Fruit fly (Drosophila melanogaster) whole organism, embryonic: ENCODE measurements around the gene ct.

ENCODE experiments used
- ATbp ChIP-seq: fragments of 200-800 bp; sonication (Bioruptor generic); optimal IDR thresholded peaks from 2 replicates; lab custom pipeline; 2017; ENCODE audit warnings: missing biosample characterization, mild to moderate bottlenecking, missing genetic modification characterization, missing genetic modification reagents
- Antp ChIP-seq: fragments of 200-800 bp; sonication (Bioruptor generic); optimal IDR thresholded peaks from 3 replicates; lab custom pipeline; 2016; ENCODE audit warnings: missing biosample characterization, missing genetic modification characterization
- Blimp-1 ChIP-seq: fragments of 200-800 bp; sonication (Bioruptor generic); optimal IDR thresholded peaks from 3 replicates; lab custom pipeline; 2018; ENCODE audit warnings: missing biosample characterization, missing genetic modification characterization, mild to moderate bottlenecking, moderate library complexity, missing genetic modification reagents
- CG11093 ChIP-seq: fragments of 200-800 bp; sonication (Bioruptor generic); IDR thresholded peaks from 3 replicates; pipeline ENCODE4 v1.3.6; 2022; ENCODE audit warnings: missing biosample characterization, missing genetic modification characterization
- CG11398 ChIP-seq: fragments of 200-800 bp; sonication (Bioruptor generic); optimal IDR thresholded peaks from 2 replicates; lab custom pipeline; 2016; ENCODE audit warnings: missing biosample characterization, missing genetic modification characterization
- CG12744 ChIP-seq: fragments of 200-800 bp; sonication (Bioruptor generic); optimal IDR thresholded peaks from 2 replicates; lab custom pipeline; 2016; ENCODE audit warnings: missing biosample characterization, missing genetic modification characterization
- CG14441 ChIP-seq: fragments of 200-800 bp; sonication (Bioruptor generic); IDR thresholded peaks from 2 replicates; pipeline ENCODE4 v1.3.6; 2022; ENCODE audit warnings: missing biosample characterization, missing genetic modification characterization
- CG14710 ChIP-seq: fragments of 200-800 bp; sonication (Bioruptor generic); optimal IDR thresholded peaks from 3 replicates; lab custom pipeline; 2019; ENCODE audit warnings: missing biosample characterization, mild to moderate bottlenecking, missing genetic modification characterization, moderate library complexity
- CG14860 ChIP-seq: fragments of 200-800 bp; sonication (Bioruptor generic); IDR thresholded peaks from 3 replicates; pipeline ENCODE4 v1.3.6; 2022; ENCODE audit warnings: missing biosample characterization, missing genetic modification characterization; ENCODE audit not compliant: partially characterized antibody
- CG15514 ChIP-seq: fragments of 200-800 bp; sonication (Bioruptor generic); optimal IDR thresholded peaks from 3 replicates; lab custom pipeline; 2017; ENCODE audit warnings: missing biosample characterization, missing genetic modification characterization, mild to moderate bottlenecking, moderate library complexity, missing genetic modification reagents
- CG1602 ChIP-seq: fragments of 200-800 bp; sonication (Bioruptor generic); optimal IDR thresholded peaks from 3 replicates; lab custom pipeline; 2016; ENCODE audit warnings: missing biosample characterization, missing genetic modification characterization
- CG16815 ChIP-seq: fragments of 200-800 bp; sonication (Bioruptor generic); optimal IDR thresholded peaks from 3 replicates; lab custom pipeline; 2017; ENCODE audit warnings: missing biosample characterization, mild to moderate bottlenecking, missing genetic modification characterization
- CG18599 ChIP-seq: fragments of 200-800 bp; sonication (Bioruptor generic); optimal IDR thresholded peaks from 3 replicates; lab custom pipeline; 2017; ENCODE audit warnings: missing biosample characterization, missing genetic modification characterization, mild to moderate bottlenecking, moderate library complexity, missing genetic modification reagents
- CG31224 ChIP-seq: fragments of 200-800 bp; sonication (Bioruptor generic); IDR thresholded peaks from 2 replicates; pipeline ENCODE4 v1.3.6; 2022; ENCODE audit warnings: missing biosample characterization, missing genetic modification characterization
- CG31388 ChIP-seq: fragments of 200-800 bp; sonication (Bioruptor generic); optimal IDR thresholded peaks from 2 replicates; lab custom pipeline; 2016; ENCODE audit warnings: missing biosample characterization, missing genetic modification characterization
- CG33557 ChIP-seq: fragments of 200-800 bp; sonication (Bioruptor generic); optimal IDR thresholded peaks from 2 replicates; lab custom pipeline; 2019; ENCODE audit warnings: missing biosample characterization, mild to moderate bottlenecking, missing genetic modification characterization, moderate library complexity
- CG4328 ChIP-seq: fragments of 200-800 bp; sonication (Bioruptor generic); optimal IDR thresholded peaks from 3 replicates; lab custom pipeline; 2017; ENCODE audit warnings: missing biosample characterization, missing genetic modification reagents, missing genetic modification characterization
- CG4707 ChIP-seq: fragments of 200-800 bp; sonication (Bioruptor generic); optimal IDR thresholded peaks from 2 replicates; lab custom pipeline; 2018; ENCODE audit warnings: missing biosample characterization, mild to moderate bottlenecking, missing genetic modification characterization, moderate library complexity
- CG6175 ChIP-seq: fragments of 200-800 bp; sonication (Bioruptor generic); IDR thresholded peaks from 3 replicates; pipeline ENCODE4 v1.3.6; 2022; ENCODE audit warnings: missing biosample characterization, missing genetic modification characterization
- CG6765 ChIP-seq: fragments of 200-800 bp; sonication (Bioruptor generic); optimal IDR thresholded peaks from 3 replicates; lab custom pipeline; 2017; ENCODE audit warnings: missing biosample characterization, mild to moderate bottlenecking, missing genetic modification characterization
- CG8089 ChIP-seq: fragments of 200-800 bp; sonication (Bioruptor generic); optimal IDR thresholded peaks from 3 replicates; lab custom pipeline; 2016; ENCODE audit warnings: missing biosample characterization, missing genetic modification characterization
- Fer2 ChIP-seq: fragments of 200-800 bp; sonication (Bioruptor generic); optimal IDR thresholded peaks from 2 replicates; lab custom pipeline; 2018; ENCODE audit warnings: missing biosample characterization, mild to moderate bottlenecking, missing genetic modification characterization, moderate library complexity
- H2.0 ChIP-seq: fragments of 200-800 bp; sonication (Bioruptor generic); IDR thresholded peaks from 2 replicates; pipeline ENCODE4 v1.3.6; 2022; ENCODE audit warnings: missing biosample characterization, missing genetic modification characterization
- HLH4C ChIP-seq: fragments of 200-800 bp; sonication (Bioruptor generic); IDR thresholded peaks from 3 replicates; pipeline ENCODE4 v1.3.6; 2022; ENCODE audit warnings: missing biosample characterization, missing genetic modification characterization; ENCODE audit not compliant: partially characterized antibody
- Meics ChIP-seq: fragments of 200-800 bp; sonication (Bioruptor generic); optimal IDR thresholded peaks from 2 replicates; lab custom pipeline; 2017; ENCODE audit warnings: missing biosample characterization, mild to moderate bottlenecking, missing genetic modification characterization
- Oaz ChIP-seq: fragments of 200-800 bp; sonication (Bioruptor generic); IDR thresholded peaks from 2 replicates; pipeline ENCODE4 v1.3.6; 2022; ENCODE audit warnings: missing biosample characterization, missing genetic modification characterization
- Side ChIP-seq: fragments of 200-800 bp; sonication (Bioruptor generic); optimal IDR thresholded peaks from 2 replicates; lab custom pipeline; 2016; ENCODE audit warnings: missing biosample characterization, missing genetic modification characterization
- Stat92E ChIP-seq, 3 experiments: fragments of >200 bp in 2 of 3; fragments of 200-800 bp in 1 of 3; sonication (Bioruptor generic) in 1 of 3; optimal IDR thresholded peaks; 2 replicates each; lab custom pipeline; 2017 to 2019; ENCODE audit warnings: missing biosample characterization in 3 of 3, missing genetic modification characterization in 3 of 3, mild to moderate bottlenecking in 1 of 3, moderate library complexity in 1 of 3
- Xbp1 ChIP-seq: fragments of 200-800 bp; sonication (Bioruptor generic); optimal IDR thresholded peaks from 3 replicates; lab custom pipeline; 2016; ENCODE audit warnings: missing biosample characterization, mild to moderate bottlenecking, missing genetic modification characterization
- ac ChIP-seq: fragments of 200-800 bp; sonication (Bioruptor generic); optimal IDR thresholded peaks from 3 replicates; lab custom pipeline; 2017; ENCODE audit warnings: missing biosample characterization, mild to moderate bottlenecking, missing genetic modification characterization
- ato ChIP-seq: fragments of 200-800 bp; sonication (Bioruptor generic); IDR thresholded peaks from 2 replicates; pipeline ENCODE4 v1.3.6; 2022; ENCODE audit warnings: missing biosample characterization, missing genetic modification characterization; ENCODE audit not compliant: partially characterized antibody
- bigmax ChIP-seq: fragments of 200-800 bp; sonication (Bioruptor generic); optimal IDR thresholded peaks from 2 replicates; lab custom pipeline; 2018; ENCODE audit warnings: missing biosample characterization, mild to moderate bottlenecking, missing genetic modification characterization
- corto ChIP-seq: fragments of 200-800 bp; sonication (Bioruptor generic); optimal IDR thresholded peaks from 2 replicates; lab custom pipeline; 2016; ENCODE audit warnings: missing biosample characterization, mild to moderate bottlenecking, missing genetic modification characterization, moderate library complexity
- gem ChIP-seq: fragments of 200-800 bp; sonication (Bioruptor generic); optimal IDR thresholded peaks from 2 replicates; lab custom pipeline; 2019; ENCODE audit warnings: missing biosample characterization, mild to moderate bottlenecking, missing genetic modification characterization, moderate library complexity
- hb ChIP-seq: fragments of 200-800 bp; sonication (Bioruptor generic); IDR thresholded peaks from 3 replicates; pipeline ENCODE4 v1.3.6; 2022; ENCODE audit warnings: missing biosample characterization, missing genetic modification characterization; ENCODE audit not compliant: partially characterized antibody
- kni ChIP-seq: fragments of 200-800 bp; sonication (Bioruptor generic); optimal IDR thresholded peaks from 3 replicates; lab custom pipeline; 2017; ENCODE audit warnings: mild to moderate bottlenecking, missing biosample characterization, missing genetic modification reagents, missing genetic modification characterization
- lilli ChIP-seq: fragments of 200-800 bp; sonication (Bioruptor generic); optimal IDR thresholded peaks from 3 replicates; lab custom pipeline; 2016; ENCODE audit warnings: missing biosample characterization, missing genetic modification characterization
- mam ChIP-seq: fragments of 200-800 bp; sonication (Bioruptor generic); optimal IDR thresholded peaks from 3 replicates; lab custom pipeline; 2016; ENCODE audit warnings: missing biosample characterization, missing genetic modification characterization
- pan ChIP-seq, 4 experiments: fragments of >200 bp in 3 of 4; fragments of 200-800 bp in 1 of 4; sonication (Bioruptor generic) in 1 of 4; optimal IDR thresholded peaks in 3 of 4; IDR thresholded peaks in 1 of 4; 2 replicates each; pipeline versions ENCODE4 v1.3.6 to Lab custom; 2017 to 2022; ENCODE audit warnings: missing biosample characterization in 2 of 4, missing genetic modification characterization in 2 of 4, mixed read lengths in 1 of 4
- pros ChIP-seq: fragments of 200-800 bp; sonication (Bioruptor generic); optimal IDR thresholded peaks from 3 replicates; lab custom pipeline; 2019; ENCODE audit warnings: missing biosample characterization, mild to moderate bottlenecking, missing genetic modification characterization, moderate library complexity
- salm ChIP-seq: fragments of 200-800 bp; sonication (Bioruptor generic); optimal IDR thresholded peaks from 2 replicates; lab custom pipeline; 2018; ENCODE audit warnings: missing biosample characterization, mild to moderate bottlenecking, missing genetic modification characterization
- sug ChIP-seq: fragments of 200-800 bp; optimal IDR thresholded peaks from 2 replicates; lab custom pipeline; 2019; ENCODE audit warnings: missing biosample characterization, mild to moderate bottlenecking, missing genetic modification characterization, moderate library complexity
- tna ChIP-seq: fragments of 200-800 bp; sonication (Bioruptor generic); IDR thresholded peaks from 2 replicates; pipeline ENCODE4 v1.3.6; 2022; ENCODE audit warnings: missing biosample characterization, missing genetic modification characterization; ENCODE audit not compliant: partially characterized antibody
- ttk ChIP-seq: fragments of 200-800 bp; sonication (Bioruptor generic); IDR thresholded peaks from 2 replicates; pipeline ENCODE4 v2.1.2; 2022; ENCODE audit warnings: missing biosample characterization, missing genetic modification characterization
- unc-4 ChIP-seq: fragments of 200-800 bp; sonication (Bioruptor generic); IDR thresholded peaks from 2 replicates; pipeline ENCODE4 v1.3.6; 2022; ENCODE audit warnings: missing biosample characterization, missing genetic modification characterization; ENCODE audit not compliant: partially characterized antibody
- zen2 ChIP-seq: fragments of 200-800 bp; sonication (Bioruptor generic); IDR thresholded peaks from 3 replicates; pipeline ENCODE4 v1.3.6; 2022; ENCODE audit warnings: missing biosample characterization, missing genetic modification characterization; ENCODE audit not compliant: partially characterized antibody

The ct gene

dm6 chrX:7698000-7698896 lies 90.0 kb downstream of the ct start (continued):
- TF ChIP-seq bigmax (GFP tag; lab: Kevin White, UChicago): peak; percentile 51
- TF ChIP-seq ATbp (GFP tag; lab: Kevin White, UChicago): peak; percentile 95
- TF ChIP-seq CG15514: peak; percentile 89
- peak; percentile 93 for TF ChIP-seq lilli
- TF ChIP-seq mam (GFP tag; lab: Kevin White, UChicago): peak; percentile 91
- no peak for TF ChIP-seq Stat92E (GFP tag; optimal IDR thresholded peaks at IDR 0.05; lab: Kevin White, UChicago)
- peak; percentile 91 for TF ChIP-seq CG11093
- TF ChIP-seq zen2 (GFP tag; lab: Robert Waterston, UW): no peak
- TF ChIP-seq pan (optimal IDR thresholded peaks at IDR 0.05; lab: Kevin White, UChicago): no peak
- TF ChIP-seq pan (GFP tag; optimal IDR thresholded peaks at IDR 0.05 in 1 of 2, IDR thresholded peaks at IDR 0.05 in 1 of 2): peak in 1 of 2 experiments; percentile 98
- no peak for TF ChIP-seq unc-4 (GFP tag; lab: Robert Waterston, UW)
- peak; percentile 94 for TF ChIP-seq Fer2 (tag; lab: Kevin White, UChicago)
- peak; percentile 93 for TF ChIP-seq CG6175 (GFP tag; lab: Robert Waterston, UW)
- peak; percentile 54 for TF ChIP-seq CG33557 (GFP tag; lab: Kevin White, UChicago)
- TF ChIP-seq CG4707: peak; percentile 81
- TF ChIP-seq sug (tag; lab: Kevin White, UChicago): peak; percentile 90
- TF ChIP-seq Blimp-1 (GFP tag; lab: Kevin White, UChicago): peak; percentile 94
- peak; percentile 96 for TF ChIP-seq H2.0 (GFP tag; lab: Robert Waterston, UW)
- peak; percentile 82 for TF ChIP-seq CG8089
- no peak for TF ChIP-seq ato (GFP tag; lab: Robert Waterston, UW)
- TF ChIP-seq CG11398 (GFP tag; lab: Kevin White, UChicago): peak; percentile 74
- peak; percentile 86 for TF ChIP-seq CG31388 (GFP tag; lab: Kevin White, UChicago)
- peak; percentile 95 for TF ChIP-seq salm (tag; lab: Kevin White, UChicago)
- peak; percentile 77 for TF ChIP-seq Side (GFP tag; lab: Kevin White, UChicago)
- TF ChIP-seq CG18599 (GFP tag; lab: Kevin White, UChicago): peak; percentile 97
- peak; percentile 84 for TF ChIP-seq corto (GFP tag; lab: Kevin White, UChicago)
- TF ChIP-seq Meics: peak; percentile 97
- TF ChIP-seq Antp (GFP tag; lab: Kevin White, UChicago): peak; percentile 78
- peak; percentile 91 for TF ChIP-seq CG31224 (GFP tag; lab: Robert Waterston, UW)
- TF ChIP-seq hb (GFP tag; lab: Robert Waterston, UW): no peak
- TF ChIP-seq CG16815 (GFP tag; lab: Kevin White, UChicago): peak; percentile 85
- TF ChIP-seq gem (tag; lab: Kevin White, UChicago): peak; percentile 98
- no peak for TF ChIP-seq tna (GFP tag; lab: Robert Waterston, UW)
- peak; percentile 89 for TF ChIP-seq CG12744 (GFP tag; lab: Kevin White, UChicago)
- no peak for TF ChIP-seq HLH4C (GFP tag; lab: Robert Waterston, UW)
- TF ChIP-seq CG14441: peak; percentile 97
- peak; percentile 93 for TF ChIP-seq CG6765
- peak; percentile 28 for TF ChIP-seq pros (GFP tag; lab: Kevin White, UChicago)
- peak; percentile 88 for TF ChIP-seq CG14710 (tag; lab: Kevin White, UChicago)
- peak; percentile 96 for TF ChIP-seq Oaz (GFP tag; lab: Robert Waterston, UW)
- peak; percentile 96 for TF ChIP-seq ttk (GFP tag; lab: Robert Waterston, UW)
- peak; percentile 90 for TF ChIP-seq CG4328 (GFP tag; lab: Kevin White, UChicago)
- peak; percentile 92 for TF ChIP-seq CG1602 (GFP tag; lab: Kevin White, UChicago)
- no peak for TF ChIP-seq CG14860
- TF ChIP-seq kni (GFP tag; lab: Kevin White, UChicago): peak; percentile 61
- peak; percentile 56 for TF ChIP-seq ac
- TF ChIP-seq Xbp1: peak; percentile 95
